Worm (Caenorhabditis elegans): ENCODE data around the gene T26H5.4.

DNA sequence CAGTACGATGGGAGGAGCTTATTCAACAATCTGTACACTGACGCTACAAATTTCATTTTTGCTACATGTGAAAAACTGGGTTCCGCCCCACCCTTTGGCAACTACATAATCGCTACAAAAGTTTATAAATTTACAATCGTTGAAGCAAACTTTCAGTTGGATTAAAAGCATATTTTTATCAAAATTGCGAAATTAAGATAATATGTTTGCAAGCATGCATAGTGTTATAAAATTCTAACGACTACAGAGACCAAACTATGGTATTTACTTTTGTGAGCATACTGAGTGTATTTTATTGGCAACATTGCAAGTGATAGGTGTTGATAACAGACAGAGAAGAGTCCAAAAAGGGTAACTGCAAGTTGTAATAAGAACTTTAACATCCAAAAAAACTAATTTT lies 30.1 kb upstream of the T26H5.4 start, which contains the start of gene C06B8.2:
- TF ChIP-seq W03F9.2 (tag; optimal IDR thresholded peaks at IDR 0.05) (no peak), him-1 (tag; optimal IDR thresholded peaks at IDR 0.05) (no peak), dao-5 (tag; optimal IDR thresholded peaks at IDR 0.05) (no peak)
